Fruit fly (Drosophila melanogaster): ENCODE results near the gene CG4199.

- TF ChIP-seq kay (GFP tag; ENCODE audit: borderline replicate concordance) (no peak), CG7045 (GFP tag; optimal IDR thresholded peaks at IDR 0.05) (no peak), ovo (GFP tag; optimal IDR thresholded peaks at IDR 0.05) (no peak), cic (GFP tag; optimal IDR thresholded peaks at IDR 0.05) (no peak), Clk (GFP tag; optimal IDR thresholded peaks at IDR 0.05) (no peak), CG11617 (GFP tag; optimal IDR thresholded peaks at IDR 0.05) (no peak), tj (GFP tag; optimal IDR thresholded peaks at IDR 0.05) (no peak), Mnt (GFP tag; optimal IDR thresholded peaks at IDR 0.05) (no peak), CG14711 (tag; optimal IDR thresholded peaks at IDR 0.05) (no peak), CG12768 (GFP tag; optimal IDR thresholded peaks at IDR 0.05) (no peak), pad (GFP tag; optimal IDR thresholded peaks at IDR 0.05) (no peak), CG7101 (tag; optimal IDR thresholded peaks at IDR 0.05) (no peak), bab1 (GFP tag; optimal IDR thresholded peaks at IDR 0.05) (no peak)
Measured at dm6 chrX:2112660-2113059, 39.4 kb upstream of the CG4199 start.

Data from whole organism, adult.